Fruit fly (Drosophila melanogaster) whole organism, embryonic: ENCODE measurements around the gene nudC.

Experiments used
- Atf-2 ChIP-seq: fragments of 200-800 bp; sonication (Bioruptor generic); optimal IDR thresholded peaks from 2 replicates; lab custom pipeline; 2016; ENCODE audit warnings: missing biosample characterization, missing genetic modification characterization
- B-H1 ChIP-seq: fragments of 200-800 bp; sonication (Bioruptor generic); IDR thresholded peaks from 3 replicates; pipeline ENCODE4 v1.3.6; 2022; ENCODE audit warnings: missing biosample characterization, missing genetic modification characterization
- Bgb ChIP-seq: fragments of 200-800 bp; sonication (Bioruptor generic); IDR thresholded peaks from 2 replicates; pipeline ENCODE4 v1.3.6; 2022; ENCODE audit warnings: missing biosample characterization, missing genetic modification characterization; ENCODE audit not compliant: partially characterized antibody
- CG1024 ChIP-seq: fragments of 200-800 bp; sonication (Bioruptor generic); IDR thresholded peaks from 2 replicates; pipeline ENCODE4 v1.3.6; 2022; ENCODE audit warnings: missing biosample characterization, missing genetic modification characterization
- CG12071 ChIP-seq: fragments of 200-800 bp; sonication (Bioruptor generic); optimal IDR thresholded peaks from 3 replicates; lab custom pipeline; 2018; ENCODE audit warnings: missing biosample characterization, mild to moderate bottlenecking, missing genetic modification characterization
- CG12391 ChIP-seq: fragments of 200-800 bp; sonication (Bioruptor generic); optimal IDR thresholded peaks from 3 replicates; lab custom pipeline; 2018; ENCODE audit warnings: missing biosample characterization, mild to moderate bottlenecking, missing genetic modification characterization, moderate library complexity
- CG12942 ChIP-seq: fragments of 200-800 bp; sonication (Bioruptor generic); optimal IDR thresholded peaks from 3 replicates; lab custom pipeline; 2016; ENCODE audit warnings: missing biosample characterization, missing genetic modification characterization
- CG13287 ChIP-seq: fragments of 200-800 bp; sonication (Bioruptor generic); IDR thresholded peaks from 2 replicates; pipeline ENCODE4 v1.3.6; 2022; ENCODE audit warnings: missing biosample characterization, missing genetic modification characterization; ENCODE audit not compliant: partially characterized antibody
- CG13894 ChIP-seq: fragments of 200-800 bp; sonication (Bioruptor generic); optimal IDR thresholded peaks from 3 replicates; lab custom pipeline; 2018; ENCODE audit warnings: missing biosample characterization, mild to moderate bottlenecking, missing genetic modification characterization, moderate library complexity
- CG15696 ChIP-seq: fragments of 200-800 bp; sonication (Bioruptor generic); optimal IDR thresholded peaks from 2 replicates; lab custom pipeline; 2019; ENCODE audit warnings: missing biosample characterization, mild to moderate bottlenecking, missing genetic modification characterization, moderate library complexity
- CG16863 ChIP-seq: fragments of 200-800 bp; sonication (Bioruptor generic); optimal IDR thresholded peaks from 3 replicates; lab custom pipeline; 2016; ENCODE audit warnings: missing biosample characterization, missing genetic modification characterization
- CG17359 ChIP-seq: fragments of 200-800 bp; sonication (Bioruptor generic); optimal IDR thresholded peaks from 3 replicates; lab custom pipeline; 2018; ENCODE audit warnings: missing biosample characterization, mild to moderate bottlenecking, missing genetic modification characterization, moderate library complexity
- CG2202 ChIP-seq: fragments of 200-800 bp; sonication (Bioruptor generic); optimal IDR thresholded peaks from 2 replicates; lab custom pipeline; 2018; ENCODE audit warnings: missing biosample characterization, mild to moderate bottlenecking, missing genetic modification characterization
- CG2875 ChIP-seq: fragments of 200-800 bp; sonication (Bioruptor generic); optimal IDR thresholded peaks from 2 replicates; lab custom pipeline; 2017; ENCODE audit warnings: missing biosample characterization, mild to moderate bottlenecking, missing genetic modification characterization, missing genetic modification reagents
- CG4360 ChIP-seq: fragments of 200-800 bp; sonication (Bioruptor generic); IDR thresholded peaks from 2 replicates; pipeline ENCODE4 v1.3.6; 2022; ENCODE audit warnings: missing biosample characterization, missing genetic modification characterization
- CG6175 ChIP-seq: fragments of 200-800 bp; sonication (Bioruptor generic); IDR thresholded peaks from 3 replicates; pipeline ENCODE4 v1.3.6; 2022; ENCODE audit warnings: missing biosample characterization, missing genetic modification characterization
- CG7357 ChIP-seq: fragments of 200-800 bp; sonication (Bioruptor generic); IDR thresholded peaks from 3 replicates; pipeline ENCODE4 v1.3.6; 2022; ENCODE audit warnings: missing biosample characterization, missing genetic modification characterization
- CG7372 ChIP-seq: fragments of 200-800 bp; sonication (Bioruptor generic); IDR thresholded peaks from 2 replicates; pipeline ENCODE4 v1.3.6; 2022; ENCODE audit warnings: missing biosample characterization, missing genetic modification characterization
- CG7786 ChIP-seq: fragments of 200-800 bp; sonication (Bioruptor generic); optimal IDR thresholded peaks from 2 replicates; lab custom pipeline; 2016; ENCODE audit warnings: missing biosample characterization, missing genetic modification characterization
- CG7839 ChIP-seq: fragments of 200-800 bp; sonication (Bioruptor generic); optimal IDR thresholded peaks from 3 replicates; lab custom pipeline; 2018; ENCODE audit warnings: missing biosample characterization, mild to moderate bottlenecking, missing genetic modification characterization, moderate library complexity
- CG8281 ChIP-seq: fragments of 200-800 bp; sonication (Bioruptor generic); optimal IDR thresholded peaks from 2 replicates; lab custom pipeline; 2018; ENCODE audit warnings: missing biosample characterization, mild to moderate bottlenecking, missing genetic modification characterization, moderate library complexity
- CG8924 ChIP-seq: fragments of 200-800 bp; optimal IDR thresholded peaks from 3 replicates; lab custom pipeline; 2019; ENCODE audit warnings: missing biosample characterization, mild to moderate bottlenecking, missing genetic modification characterization, moderate library complexity
- Dbx ChIP-seq: fragments of 200-800 bp; sonication (Bioruptor generic); IDR thresholded peaks from 3 replicates; pipeline ENCODE4 v1.3.6; 2022; ENCODE audit warnings: missing biosample characterization, missing genetic modification characterization
- E2f1 ChIP-seq: fragments of 200-800 bp; sonication (Bioruptor generic); IDR thresholded peaks from 2 replicates; pipeline ENCODE4 v1.3.6; 2022; ENCODE audit warnings: missing biosample characterization, missing genetic modification characterization
- Fer1 ChIP-seq: fragments of 200-800 bp; sonication (Bioruptor generic); optimal IDR thresholded peaks from 2 replicates; lab custom pipeline; 2017; ENCODE audit warnings: missing biosample characterization, mild to moderate bottlenecking, missing genetic modification characterization
- Hey ChIP-seq: fragments of 200-800 bp; sonication (Bioruptor generic); optimal IDR thresholded peaks from 3 replicates; lab custom pipeline; 2018; ENCODE audit warnings: missing biosample characterization, mild to moderate bottlenecking, missing genetic modification characterization
- Hmr ChIP-seq: fragments of 200-800 bp; sonication (Bioruptor generic); optimal IDR thresholded peaks from 3 replicates; lab custom pipeline; 2017; ENCODE audit warnings: mild to moderate bottlenecking, missing biosample characterization, missing genetic modification reagents, missing genetic modification characterization
- MBD-R2 ChIP-seq: fragments of 200-800 bp; sonication (Bioruptor generic); IDR thresholded peaks from 2 replicates; pipeline ENCODE4 v1.3.6; 2022; ENCODE audit warnings: missing biosample characterization, missing genetic modification characterization
- Mrtf ChIP-seq: fragments of 200-800 bp; sonication (Bioruptor generic); IDR thresholded peaks from 3 replicates; pipeline ENCODE4 v1.3.6; 2022; ENCODE audit warnings: missing biosample characterization, missing genetic modification characterization
- Myb ChIP-seq: fragments of 200-800 bp; sonication (Bioruptor generic); optimal IDR thresholded peaks from 2 replicates; lab custom pipeline; 2016; ENCODE audit warnings: missing biosample characterization, missing genetic modification characterization
- NFAT ChIP-seq: fragments of 200-800 bp; sonication (Bioruptor generic); IDR thresholded peaks from 2 replicates; pipeline ENCODE4 v1.3.6; 2022; ENCODE audit warnings: missing biosample characterization, missing genetic modification characterization
- Oli ChIP-seq: fragments of 200-800 bp; sonication (Bioruptor generic); optimal IDR thresholded peaks from 2 replicates; lab custom pipeline; 2018; ENCODE audit warnings: missing biosample characterization, mild to moderate bottlenecking, missing genetic modification characterization, moderate library complexity
- Scr ChIP-seq: fragments of 200-800 bp; sonication (Bioruptor generic); IDR thresholded peaks from 2 replicates; pipeline ENCODE4 v1.3.6; 2022; ENCODE audit warnings: missing biosample characterization, missing genetic modification characterization; ENCODE audit not compliant: partially characterized antibody
- Sin3A ChIP-seq: fragments of >200 bp; optimal IDR thresholded peaks from 2 replicates; lab custom pipeline; 2018
- Sry-β ChIP-seq: fragments of 200-800 bp; sonication (Bioruptor generic); optimal IDR thresholded peaks from 2 replicates; lab custom pipeline; 2018; ENCODE audit warnings: missing biosample characterization, mild to moderate bottlenecking, missing genetic modification characterization, moderate library complexity
- Sry-δ ChIP-seq: fragments of 200-800 bp; sonication (Bioruptor generic); optimal IDR thresholded peaks from 2 replicates; lab custom pipeline; 2016; ENCODE audit warnings: missing biosample characterization, missing genetic modification characterization
- TFAM ChIP-seq: fragments of 200-800 bp; sonication (Bioruptor generic); optimal IDR thresholded peaks from 2 replicates; lab custom pipeline; 2017; ENCODE audit warnings: missing biosample characterization, missing genetic modification characterization, inconsistent platforms
- Xrp1 ChIP-seq: fragments of 200-800 bp; sonication (Bioruptor generic); IDR thresholded peaks from 2 replicates; pipeline ENCODE4 v1.3.6; 2022; ENCODE audit warnings: missing biosample characterization, missing genetic modification characterization
- cad ChIP-seq: fragments of >200 bp; optimal IDR thresholded peaks from 2 replicates; lab custom pipeline; 2017; ENCODE audit warnings: missing biosample characterization, missing genetic modification characterization
- cg ChIP-seq: fragments of 200-800 bp; sonication (Bioruptor generic); optimal IDR thresholded peaks from 3 replicates; lab custom pipeline; 2019; ENCODE audit warnings: missing biosample characterization, mild to moderate bottlenecking, missing genetic modification characterization, moderate library complexity
- ci ChIP-seq: fragments of 200-800 bp; sonication (Bioruptor generic); IDR thresholded peaks from 3 replicates; pipeline ENCODE4 v1.3.6; 2022; ENCODE audit warnings: missing biosample characterization, missing genetic modification characterization
- dan ChIP-seq: fragments of 200-800 bp; sonication (Bioruptor generic); IDR thresholded peaks from 2 replicates; pipeline ENCODE4 v1.3.6; 2022; ENCODE audit warnings: missing biosample characterization, missing genetic modification characterization
- gcm2 ChIP-seq: fragments of 200-800 bp; sonication (Bioruptor generic); optimal IDR thresholded peaks from 2 replicates; lab custom pipeline; 2016; ENCODE audit warnings: missing biosample characterization, missing genetic modification characterization
- peb ChIP-seq: fragments of 200-800 bp; sonication (Bioruptor generic); IDR thresholded peaks from 2 replicates; pipeline ENCODE4 v1.3.6; 2022; ENCODE audit warnings: missing biosample characterization, missing genetic modification characterization
- phol ChIP-seq: fragments of 200-800 bp; sonication (Bioruptor generic); optimal IDR thresholded peaks from 3 replicates; lab custom pipeline; 2018; ENCODE audit warnings: missing biosample characterization, mild to moderate bottlenecking, missing genetic modification characterization, moderate library complexity
- ranshi ChIP-seq: fragments of 200-800 bp; sonication (Bioruptor generic); IDR thresholded peaks from 2 replicates; pipeline ENCODE4 v1.3.6; 2022; ENCODE audit warnings: missing biosample characterization, missing genetic modification characterization
- repo ChIP-seq: fragments of 200-800 bp; sonication (Bioruptor generic); optimal IDR thresholded peaks from 2 replicates; lab custom pipeline; 2016; ENCODE audit warnings: missing biosample characterization, missing genetic modification characterization
- so ChIP-seq: fragments of 200-800 bp; sonication (Bioruptor generic); IDR thresholded peaks from 3 replicates; pipeline ENCODE4 v1.3.6; 2022; ENCODE audit warnings: missing biosample characterization, missing genetic modification characterization
- tx ChIP-seq: fragments of 200-800 bp; sonication (Bioruptor generic); optimal IDR thresholded peaks from 2 replicates; lab custom pipeline; 2016; ENCODE audit warnings: missing biosample characterization, missing genetic modification characterization
- wdn ChIP-seq: fragments of 200-800 bp; sonication (Bioruptor generic); IDR thresholded peaks from 2 replicates; pipeline ENCODE4 v1.3.6; 2022; ENCODE audit warnings: missing biosample characterization, missing genetic modification characterization
- zen2 ChIP-seq: fragments of 200-800 bp; sonication (Bioruptor generic); IDR thresholded peaks from 3 replicates; pipeline ENCODE4 v1.3.6; 2022; ENCODE audit warnings: missing biosample characterization, missing genetic modification characterization; ENCODE audit not compliant: partially characterized antibody

The nudC gene

dm6 chr3L:16782218-16782763 lies 22.5 kb upstream of the nudC start (continued):
- peak; percentile 0 for TF ChIP-seq TFAM
- no peak for TF ChIP-seq Hey (tag; lab: Kevin White, UChicago)
- peak; percentile 16 for TF ChIP-seq CG12942
- no peak for TF ChIP-seq dan (GFP tag; lab: Robert Waterston, UW)
- no peak for TF ChIP-seq repo
- peak; percentile 81 for TF ChIP-seq Oli (tag; lab: Kevin White, UChicago)
- peak; percentile 64 for TF ChIP-seq Atf-2
- peak; percentile 58 for TF ChIP-seq CG1024 (GFP tag; lab: Robert Waterston, UW)
- peak; percentile 73 for TF ChIP-seq Hmr (GFP tag; lab: Kevin White, UChicago)
- no peak for TF ChIP-seq Scr (GFP tag; lab: Robert Waterston, UW)
- no peak for TF ChIP-seq Myb (GFP tag; lab: Kevin White, UChicago)
- TF ChIP-seq CG12391 (tag; lab: Kevin White, UChicago): peak; percentile 75
- TF ChIP-seq Sin3A (lab: Kevin White, UChicago): no peak
- TF ChIP-seq Mrtf (GFP tag; lab: Robert Waterston, UW): peak; percentile 65; the same call in 2 of the 3 replicates
- peak; percentile 89 for TF ChIP-seq CG17359 (tag; lab: Kevin White, UChicago)
- no peak for TF ChIP-seq CG13894 (tag; lab: Kevin White, UChicago)
- peak; percentile 59; the same call in 1 of the 2 replicates for TF ChIP-seq E2f1 (GFP tag; lab: Robert Waterston, UW)
- peak; percentile 70; the same call in 1 of the 3 replicates for TF ChIP-seq CG7357 (GFP tag; lab: Robert Waterston, UW)
- TF ChIP-seq MBD-R2 (GFP tag; lab: Robert Waterston, UW): no peak; the same call in 1 of the 2 replicates
- TF ChIP-seq tx: peak; percentile 50
- TF ChIP-seq CG7372: peak; percentile 34; the same call in 1 of the 2 replicates
- no peak for TF ChIP-seq cad (GFP tag; lab: Kevin White, UChicago)
- TF ChIP-seq Fer1: peak; percentile 69
- no peak for TF ChIP-seq peb (GFP tag; lab: Robert Waterston, UW)
- peak; percentile 81 for TF ChIP-seq Xrp1 (GFP tag; lab: Robert Waterston, UW)
- TF ChIP-seq CG12071: peak; percentile 55
- TF ChIP-seq Sry-β (GFP tag; lab: Kevin White, UChicago): no peak
- peak; percentile 58 for TF ChIP-seq CG2202 (tag; lab: Kevin White, UChicago)
- TF ChIP-seq Sry-δ (GFP tag; lab: Kevin White, UChicago): no peak
- peak; percentile 68; the same call in 2 of the 3 replicates for TF ChIP-seq Dbx
- 0 out of 3 replicates have a peak, but pooled peaks have one; percentile 28 for TF ChIP-seq so (GFP tag; lab: Robert Waterston, UW)
- no peak for TF ChIP-seq CG13287
- TF ChIP-seq B-H1 (GFP tag; lab: Robert Waterston, UW): no peak; the same call in 2 of the 3 replicates
- peak; percentile 83 for TF ChIP-seq phol (tag; lab: Kevin White, UChicago)
- no peak for TF ChIP-seq cg (GFP tag; lab: Kevin White, UChicago)
- peak; percentile 77 for TF ChIP-seq CG8924 (tag; lab: Kevin White, UChicago)
- no peak for TF ChIP-seq CG6175 (GFP tag; lab: Robert Waterston, UW)
- peak; percentile 77 for TF ChIP-seq ranshi (GFP tag; lab: Robert Waterston, UW)
- peak; percentile 68 for TF ChIP-seq CG2875 (GFP tag; lab: Kevin White, UChicago)
- no peak for TF ChIP-seq zen2
- TF ChIP-seq CG16863 (GFP tag; lab: Kevin White, UChicago): peak; percentile 64
- TF ChIP-seq wdn (GFP tag; lab: Robert Waterston, UW): no peak
- TF ChIP-seq gcm2 (GFP tag; lab: Kevin White, UChicago): no peak
- TF ChIP-seq Bgb: no peak
- TF ChIP-seq CG7786 (GFP tag; lab: Kevin White, UChicago): peak; percentile 39
- 0 out of 2 replicates have a peak, but pooled peaks have one; percentile 9 for TF ChIP-seq CG4360
- TF ChIP-seq NFAT (GFP tag; lab: Robert Waterston, UW): 0 out of 2 replicates have a peak, but pooled peaks have one; percentile 13
- peak; percentile 29 for TF ChIP-seq CG15696 (tag; lab: Kevin White, UChicago)
- peak; percentile 87 for TF ChIP-seq ci (GFP tag; lab: Robert Waterston, UW)
- no peak for TF ChIP-seq CG8281
- TF ChIP-seq CG7839 (tag; lab: Kevin White, UChicago): peak; percentile 83
